Worm (Caenorhabditis elegans) whole organism, L4/young adult: ENCODE measurements around the gene lys-2.

ENCODE experiments used
- W03F9.2 ChIP-seq: fragments of 150-350 bp; optimal IDR thresholded peaks from 2 replicates; lab custom pipeline; 2014; ENCODE audit warnings: missing biosample characterization, missing genetic modification characterization
- dao-5 ChIP-seq: sonication (generic microtip); optimal IDR thresholded peaks from 2 replicates; lab custom pipeline; 2016; ENCODE audit warnings: missing genotype, missing genetic modification characterization, moderate library complexity, missing compliant biosample characterization
- him-1 ChIP-seq: sonication (generic microtip); optimal IDR thresholded peaks from 2 replicates; lab custom pipeline; 2016; ENCODE audit warnings: missing genotype, missing genetic modification reagents, missing genetic modification characterization, missing compliant biosample characterization

ce11 chrV:10239861-10240260, 41.4 kb downstream of the lys-2 start, which contains the start of gene fipr-8:
- no peak for TF ChIP-seq W03F9.2 (tag; lab: Kevin White, UChicago)
- no peak for TF ChIP-seq him-1
- no peak for TF ChIP-seq dao-5 (tag; lab: Kevin White, UChicago)
